Fruit fly (Drosophila melanogaster) whole organism, prepupa: ENCODE data around the gene dmrt11E.

Experiments used
- CG10631 ChIP-seq: fragments of 200-800 bp; sonication (Bioruptor generic); optimal IDR thresholded peaks from 2 replicates; lab custom pipeline; 2016; ENCODE audit warnings: missing biosample characterization, missing genetic modification characterization
- CG10669 ChIP-seq: fragments of 200-800 bp; sonication (Bioruptor generic); optimal IDR thresholded peaks from 3 replicates; lab custom pipeline; 2018; ENCODE audit warnings: missing biosample characterization, mild to moderate bottlenecking, missing genetic modification characterization, moderate library complexity
- CG11294 ChIP-seq: fragments of 200-800 bp; sonication (Bioruptor generic); IDR thresholded peaks from 2 replicates; pipeline ENCODE4 v1.3.6; 2022; ENCODE audit warnings: missing biosample characterization, missing genetic modification characterization
- CG11762 ChIP-seq: fragments of 200-800 bp; sonication (Bioruptor generic); optimal IDR thresholded peaks from 3 replicates; lab custom pipeline; 2016; ENCODE audit warnings: missing biosample characterization, missing genetic modification characterization; ENCODE audit not compliant: insufficient read depth
- CG11902 ChIP-seq: fragments of 200-800 bp; sonication (Bioruptor generic); optimal IDR thresholded peaks from 3 replicates; lab custom pipeline; 2016; ENCODE audit warnings: missing biosample characterization, missing genetic modification characterization
- CG15336 ChIP-seq: fragments of 200-800 bp; sonication (Bioruptor generic); IDR thresholded peaks from 2 replicates; pipeline ENCODE4 v1.3.6; 2022; ENCODE audit warnings: missing biosample characterization, missing genetic modification characterization
- CG1621 ChIP-seq: fragments of 200-800 bp; sonication (Bioruptor generic); optimal IDR thresholded peaks from 3 replicates; lab custom pipeline; 2018; ENCODE audit warnings: missing biosample characterization, mild to moderate bottlenecking, missing genetic modification characterization
- CG16779 ChIP-seq: fragments of 200-800 bp; sonication (Bioruptor generic); optimal IDR thresholded peaks from 3 replicates; lab custom pipeline; 2017; ENCODE audit warnings: missing biosample characterization, mild to moderate bottlenecking, missing genetic modification characterization
- CG3032 ChIP-seq: fragments of 200-800 bp; optimal IDR thresholded peaks from 2 replicates; lab custom pipeline; 2019; ENCODE audit warnings: missing biosample characterization, mild to moderate bottlenecking, missing genetic modification characterization, moderate library complexity
- CG31627 ChIP-seq: fragments of 200-800 bp; sonication (Bioruptor generic); optimal IDR thresholded peaks from 3 replicates; lab custom pipeline; 2016; ENCODE audit warnings: missing biosample characterization, missing genetic modification characterization
- CG32006 ChIP-seq: fragments of 200-800 bp; sonication (Bioruptor generic); optimal IDR thresholded peaks from 3 replicates; lab custom pipeline; 2017; ENCODE audit warnings: missing biosample characterization, mild to moderate bottlenecking, missing genetic modification characterization
- CG34406 ChIP-seq: fragments of 200-800 bp; sonication (Bioruptor generic); optimal IDR thresholded peaks from 3 replicates; lab custom pipeline; 2016; ENCODE audit warnings: missing biosample characterization, missing genetic modification characterization
- CG3919 ChIP-seq: fragments of 200-800 bp; sonication (Bioruptor generic); optimal IDR thresholded peaks from 3 replicates; lab custom pipeline; 2016; ENCODE audit warnings: missing biosample characterization, missing genetic modification characterization
- CG4318 ChIP-seq: fragments of 200-800 bp; sonication (Bioruptor generic); optimal IDR thresholded peaks from 3 replicates; lab custom pipeline; 2017; ENCODE audit warnings: missing biosample characterization, mild to moderate bottlenecking, missing genetic modification characterization
- CG6163 ChIP-seq: fragments of 200-800 bp; sonication (Bioruptor generic); IDR thresholded peaks from 3 replicates; pipeline ENCODE4 v1.3.6; 2022; ENCODE audit warnings: missing biosample characterization, missing genetic modification characterization
- CG6792 ChIP-seq: fragments of 200-800 bp; sonication (Bioruptor generic); optimal IDR thresholded peaks from 3 replicates; lab custom pipeline; 2016; ENCODE audit warnings: missing biosample characterization, missing genetic modification characterization
- CG6808 ChIP-seq: fragments of 200-800 bp; sonication (Bioruptor generic); optimal IDR thresholded peaks from 3 replicates; lab custom pipeline; 2017; ENCODE audit warnings: missing biosample characterization, missing genetic modification characterization, mild to moderate bottlenecking, moderate library complexity, missing genetic modification reagents
- CG7368 ChIP-seq: fragments of 200-800 bp; sonication (Bioruptor generic); optimal IDR thresholded peaks from 3 replicates; lab custom pipeline; 2016; ENCODE audit warnings: missing biosample characterization, missing genetic modification characterization
- CG8319 ChIP-seq: fragments of 200-800 bp; sonication (Bioruptor generic); optimal IDR thresholded peaks from 3 replicates; lab custom pipeline; 2016; ENCODE audit warnings: missing biosample characterization, missing genetic modification characterization
- CG8632 ChIP-seq: fragments of 200-800 bp; sonication (Bioruptor generic); optimal IDR thresholded peaks from 3 replicates; lab custom pipeline; 2016; ENCODE audit warnings: missing biosample characterization, missing genetic modification characterization
- CG9139 ChIP-seq: fragments of 200-800 bp; sonication (Bioruptor generic); optimal IDR thresholded peaks from 3 replicates; lab custom pipeline; 2017; ENCODE audit warnings: missing biosample characterization, mild to moderate bottlenecking, missing genetic modification characterization
- Eip75B ChIP-seq: fragments of 200-800 bp; sonication (Bioruptor generic); optimal IDR thresholded peaks from 3 replicates; lab custom pipeline; 2016; ENCODE audit warnings: missing biosample characterization, missing genetic modification characterization
- Eip78C ChIP-seq: fragments of 200-800 bp; sonication (Bioruptor generic); peaks from one replicate; lab custom pipeline; 2016; ENCODE audit warnings: missing biosample characterization, missing genetic modification characterization
- Eip93F ChIP-seq: fragments of 200-800 bp; sonication (Bioruptor generic); optimal IDR thresholded peaks from 2 replicates; lab custom pipeline; 2016; ENCODE audit warnings: missing biosample characterization, mild to moderate bottlenecking, missing genetic modification characterization
- Ets21C ChIP-seq: fragments of 200-800 bp; sonication (Bioruptor generic); optimal IDR thresholded peaks from 3 replicates; lab custom pipeline; 2016; ENCODE audit warnings: missing biosample characterization, missing genetic modification characterization
- Gug ChIP-seq: fragments of 200-800 bp; sonication (Bioruptor generic); IDR thresholded peaks from 2 replicates; pipeline ENCODE4 v1.3.6; 2022; ENCODE audit warnings: missing biosample characterization, missing genetic modification characterization
- Hr38 ChIP-seq: sonication (Bioruptor generic); optimal IDR thresholded peaks from 2 replicates; lab custom pipeline; 2016; ENCODE audit warnings: missing biosample characterization, missing genetic modification characterization
- Hr39 ChIP-seq: fragments of 200-800 bp; sonication (Bioruptor generic); optimal IDR thresholded peaks from 2 replicates; lab custom pipeline; 2016; ENCODE audit warnings: missing biosample characterization, missing genetic modification characterization
- Hr4 ChIP-seq: fragments of 200-800 bp; sonication (Bioruptor generic); optimal IDR thresholded peaks from 3 replicates; lab custom pipeline; 2016; ENCODE audit warnings: missing biosample characterization, missing genetic modification characterization
- Lpt ChIP-seq: fragments of 200-800 bp; sonication (Bioruptor generic); optimal IDR thresholded peaks from 3 replicates; lab custom pipeline; 2016; ENCODE audit warnings: missing biosample characterization, missing genetic modification characterization
- Met ChIP-seq: fragments of 200-800 bp; sonication (Bioruptor generic); optimal IDR thresholded peaks from 3 replicates; lab custom pipeline; 2016; ENCODE audit warnings: missing biosample characterization, missing genetic modification characterization
- Smox ChIP-seq: fragments of 200-800 bp; sonication (Bioruptor generic); optimal IDR thresholded peaks from 3 replicates; lab custom pipeline; 2016; ENCODE audit warnings: missing biosample characterization, missing genetic modification characterization
- Sox102F ChIP-seq: fragments of 200-800 bp; sonication (Bioruptor generic); optimal IDR thresholded peaks from 2 replicates; lab custom pipeline; 2016; ENCODE audit warnings: missing biosample characterization, mild to moderate bottlenecking, missing genetic modification characterization
- Sox15 ChIP-seq: fragments of 200-800 bp; sonication (Bioruptor generic); optimal IDR thresholded peaks from 3 replicates; lab custom pipeline; 2016; ENCODE audit warnings: missing biosample characterization, missing genetic modification characterization
- achi ChIP-seq: fragments of 200-800 bp; sonication (Bioruptor generic); optimal IDR thresholded peaks from 3 replicates; lab custom pipeline; 2016; ENCODE audit warnings: missing biosample characterization, missing genetic modification characterization
- acj6 ChIP-seq: fragments of 200-800 bp; sonication (Bioruptor generic); optimal IDR thresholded peaks from 3 replicates; lab custom pipeline; 2016; ENCODE audit warnings: missing biosample characterization, missing genetic modification characterization
- cyc ChIP-seq: fragments of 200-800 bp; sonication (Bioruptor generic); optimal IDR thresholded peaks from 3 replicates; lab custom pipeline; 2016; ENCODE audit warnings: missing biosample characterization, missing genetic modification characterization
- dac ChIP-seq: fragments of 200-800 bp; sonication (Bioruptor generic); optimal IDR thresholded peaks from 2 replicates; lab custom pipeline; 2017; ENCODE audit warnings: missing biosample characterization, mild to moderate bottlenecking, missing genetic modification characterization
- fd59A ChIP-seq: fragments of 200-800 bp; sonication (Bioruptor generic); optimal IDR thresholded peaks from 2 replicates; lab custom pipeline; 2017; ENCODE audit warnings: missing biosample characterization, mild to moderate bottlenecking, missing genetic modification characterization, missing genetic modification reagents
- fkh ChIP-seq: fragments of 200-800 bp; sonication (Bioruptor generic); optimal IDR thresholded peaks from 3 replicates; lab custom pipeline; 2017; ENCODE audit warnings: missing biosample characterization, mild to moderate bottlenecking, missing genetic modification characterization, moderate library complexity
- lz ChIP-seq: fragments of 200-800 bp; sonication (Bioruptor generic); optimal IDR thresholded peaks from 3 replicates; lab custom pipeline; 2016; ENCODE audit warnings: missing biosample characterization, missing genetic modification characterization
- net ChIP-seq: fragments of 200-800 bp; sonication (Bioruptor generic); optimal IDR thresholded peaks from 3 replicates; lab custom pipeline; 2016; ENCODE audit warnings: missing biosample characterization, missing genetic modification characterization
- salr ChIP-seq, 2 experiments: fragments of 200-800 bp; sonication (Bioruptor generic); optimal IDR thresholded peaks; 3 replicates each; lab custom pipeline; 2016 to 2018; ENCODE audit warnings: missing biosample characterization in 2 of 2, missing genetic modification characterization in 2 of 2, mild to moderate bottlenecking in 1 of 2
- spab ChIP-seq: fragments of 200-800 bp; sonication (Bioruptor generic); optimal IDR thresholded peaks from 2 replicates; lab custom pipeline; 2017; ENCODE audit warnings: missing biosample characterization, mild to moderate bottlenecking, missing genetic modification characterization, missing genetic modification reagents
- ss ChIP-seq, 2 experiments: fragments of 200-800 bp; sonication (Bioruptor generic); optimal IDR thresholded peaks; 2 replicates in 1 of 2; 3 replicates in 1 of 2; lab custom pipeline; 2017 to 2018; ENCODE audit warnings: mild to moderate bottlenecking in 2 of 2, missing biosample characterization in 2 of 2, missing genetic modification characterization in 2 of 2, moderate library complexity in 1 of 2
- svp ChIP-seq: fragments of 200-800 bp; sonication (Bioruptor generic); peaks from one replicate; lab custom pipeline; 2016; ENCODE audit warnings: missing biosample characterization, missing genetic modification characterization
- vri ChIP-seq: fragments of 200-800 bp; sonication (Bioruptor generic); optimal IDR thresholded peaks from 3 replicates; lab custom pipeline; 2016; ENCODE audit warnings: missing biosample characterization, mild to moderate bottlenecking, missing genetic modification characterization

Gene dmrt11E

DNA sequence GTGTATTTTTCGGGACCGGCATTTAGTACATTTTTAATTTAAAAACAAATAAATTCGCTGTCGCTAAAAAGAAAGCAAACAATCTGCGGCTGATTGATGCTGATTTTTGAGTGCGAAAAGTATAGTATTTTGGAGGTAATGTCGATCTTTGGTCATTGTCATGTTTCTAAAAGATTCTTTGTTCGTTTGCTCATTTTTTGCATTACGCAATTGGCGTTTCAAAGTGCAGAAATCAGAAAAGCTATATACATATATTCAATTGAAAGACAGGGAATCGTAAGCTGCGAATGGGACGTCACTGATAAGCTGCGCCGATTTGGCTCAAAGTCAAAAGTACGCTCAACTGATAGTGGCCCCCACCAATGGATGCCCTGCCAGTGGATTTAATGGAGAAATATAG, 4.5 kb downstream of the dmrt11E start:
- TF ChIP-seq cyc (GFP tag; lab: Kevin White, UChicago) (no peak), vri (GFP tag; lab: Kevin White, UChicago) (peak; percentile 71), ss (GFP tag; optimal IDR thresholded peaks at IDR 0.05; lab: Kevin White, UChicago) (peak in 1 of 2 experiments; percentile 30)

DNA sequence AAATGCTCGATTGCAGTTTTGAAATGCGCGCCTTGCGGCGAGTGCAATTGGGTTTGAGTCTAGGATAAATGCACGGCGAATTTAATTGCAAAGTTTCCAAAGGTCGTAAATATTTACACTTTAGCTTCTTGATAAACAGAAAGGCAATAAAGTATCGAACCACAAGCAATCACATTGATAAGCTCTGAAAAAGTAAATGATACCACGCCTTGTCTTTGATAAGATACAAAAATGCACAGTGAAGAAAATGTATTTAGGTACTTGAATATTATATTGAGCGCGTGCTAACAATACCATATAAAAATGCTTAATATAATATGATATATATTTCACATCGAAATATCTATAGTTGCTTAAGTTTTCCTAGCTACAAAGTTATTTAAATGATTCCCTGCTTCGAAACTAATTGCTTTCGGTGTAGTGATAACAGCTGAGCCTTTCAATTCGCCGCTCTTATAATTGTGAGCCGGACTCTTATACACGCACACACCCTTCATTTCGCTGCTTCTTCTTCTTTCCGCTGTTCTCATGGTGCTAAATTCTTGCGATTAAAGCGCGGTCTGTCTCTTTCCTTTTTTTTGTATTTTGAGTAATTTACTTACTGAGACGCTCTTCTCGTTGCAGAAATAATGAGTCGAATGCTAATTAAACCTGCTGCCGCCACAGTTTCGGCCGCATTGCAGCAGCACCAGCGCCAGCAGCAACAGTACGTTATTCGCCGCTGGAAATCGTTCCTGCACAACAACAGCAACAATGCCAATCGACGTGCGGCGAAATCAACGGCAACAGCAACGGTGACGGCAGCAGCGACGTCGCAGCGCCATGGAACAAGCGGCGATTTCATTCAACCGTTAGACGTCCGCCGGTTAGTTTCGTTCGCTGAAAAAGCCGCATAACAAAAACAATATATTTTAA, 5.5 kb downstream of the dmrt11E start:
- TF ChIP-seq Gug = peak; percentile 81
- peak; percentile 84 for TF ChIP-seq cyc (GFP tag; lab: Kevin White, UChicago)
- TF ChIP-seq vri (GFP tag; lab: Kevin White, UChicago) = peak; percentile 79
- TF ChIP-seq Eip78C (GFP tag; lab: Kevin White, UChicago) = peak; percentile 96
- TF ChIP-seq CG6808 = peak; percentile 83
- peak; percentile 3 for TF ChIP-seq Eip93F (GFP tag; lab: Kevin White, UChicago)
- TF ChIP-seq Hr38 (GFP tag; lab: Kevin White, UChicago) = no peak
- peak; percentile 83 for TF ChIP-seq lz (GFP tag; lab: Kevin White, UChicago)
- TF ChIP-seq Met (GFP tag; lab: Kevin White, UChicago) = peak; percentile 85
- TF ChIP-seq dac (GFP tag; lab: Kevin White, UChicago) = peak; percentile 56
- peak; percentile 72 for TF ChIP-seq CG11902 (GFP tag; lab: Kevin White, UChicago)
- TF ChIP-seq Hr39 (GFP tag; lab: Kevin White, UChicago) = peak; percentile 77
- peak; percentile 88 for TF ChIP-seq achi (GFP tag; lab: Kevin White, UChicago)
- TF ChIP-seq CG10669 (GFP tag; lab: Kevin White, UChicago) = peak; percentile 85
- TF ChIP-seq CG11762 (GFP tag; lab: Kevin White, UChicago) = peak; percentile 86
- peak; percentile 90 for TF ChIP-seq CG6792
- TF ChIP-seq Sox102F (GFP tag; lab: Kevin White, UChicago) = peak; percentile 84
- peak; percentile 61 for TF ChIP-seq Eip75B (GFP tag; lab: Kevin White, UChicago)
- peak; percentile 91 for TF ChIP-seq CG8632
- peak; percentile 70 for TF ChIP-seq acj6 (GFP tag; lab: Kevin White, UChicago)
- peak; percentile 71 to 81 for TF ChIP-seq salr (GFP tag; optimal IDR thresholded peaks at IDR 0.05; lab: Kevin White, UChicago)
- peak; percentile 87 for TF ChIP-seq CG10631
- peak; percentile 89 for TF ChIP-seq CG32006 (GFP tag; lab: Kevin White, UChicago)
- peak; percentile 82 for TF ChIP-seq CG3032
- TF ChIP-seq spab (GFP tag; lab: Kevin White, UChicago) = peak; percentile 80
- TF ChIP-seq CG6163 = peak; percentile 81
- TF ChIP-seq Hr4 (GFP tag; lab: Kevin White, UChicago) = peak; percentile 50
- TF ChIP-seq CG16779 (tag; lab: Kevin White, UChicago) = peak; percentile 55
- peak; percentile 82 for TF ChIP-seq CG7368
- peak; percentile 88 for TF ChIP-seq Smox (GFP tag; lab: Kevin White, UChicago)
- TF ChIP-seq CG1621 (tag; lab: Kevin White, UChicago) = peak; percentile 80
- TF ChIP-seq fkh (GFP tag; lab: Kevin White, UChicago) = peak; percentile 71
- peak; percentile 71 for TF ChIP-seq Sox15 (GFP tag; lab: Kevin White, UChicago)
- TF ChIP-seq CG8319 (GFP tag; lab: Kevin White, UChicago) = peak; percentile 81
- peak; percentile 77 for TF ChIP-seq CG31627 (GFP tag; lab: Kevin White, UChicago)
- peak; percentile 91 for TF ChIP-seq net (GFP tag; lab: Kevin White, UChicago)
- peak; percentile 86 for TF ChIP-seq CG15336 (GFP tag; lab: Robert Waterston, UW)
- peak; percentile 90 for TF ChIP-seq CG34406 (GFP tag; lab: Kevin White, UChicago)
- peak; percentile 69 for TF ChIP-seq Lpt (GFP tag; lab: Kevin White, UChicago)
- peak; percentile 73 for TF ChIP-seq CG9139 (GFP tag; lab: Kevin White, UChicago)
- peak; percentile 66 for TF ChIP-seq Ets21C (GFP tag; lab: Kevin White, UChicago)
- peak; percentile 78 for TF ChIP-seq CG11294 (GFP tag; lab: Robert Waterston, UW)
- peak; percentile 71 for TF ChIP-seq fd59A
- TF ChIP-seq CG4318 (GFP tag; lab: Kevin White, UChicago) = peak; percentile 63
- peak; percentile 90 for TF ChIP-seq CG3919
- TF ChIP-seq svp = peak; percentile 94
- peak; percentile 72 to 86 for TF ChIP-seq ss (GFP tag; optimal IDR thresholded peaks at IDR 0.05; lab: Kevin White, UChicago)
